Worm (Caenorhabditis elegans) whole organism, early embryonic: ENCODE results near the gene trh-1.

Experiments
- B0310.2 ChIP-seq: sonication (generic microtip); optimal IDR thresholded peaks from 2 replicates; lab custom pipeline; 2016; ENCODE audit warnings: mild to moderate bottlenecking, missing genetic modification characterization, missing compliant biosample characterization
- F13C5.2 ChIP-seq: sonication (generic microtip); optimal IDR thresholded peaks from 2 replicates; lab custom pipeline; 2017; ENCODE audit warnings: mild to moderate bottlenecking, missing genetic modification characterization, inconsistent platforms, missing compliant biosample characterization
- aly-1 ChIP-seq: sonication (generic microtip); optimal IDR thresholded peaks from 2 replicates; lab custom pipeline; 2016; ENCODE audit warnings: missing genetic modification characterization, missing compliant biosample characterization
- ama-1 ChIP-seq: fragments of 150-350 bp; optimal IDR thresholded peaks from 2 replicates; lab custom pipeline; 2014
- ceh-13 ChIP-seq: fragments of 200-800 bp; sonication (Bioruptor generic); optimal IDR thresholded peaks from 2 replicates; lab custom pipeline; 2018; ENCODE audit warnings: mild to moderate bottlenecking, missing genetic modification characterization, missing compliant biosample characterization
- ceh-36 ChIP-seq: sonication (generic microtip); optimal IDR thresholded peaks from 2 replicates; lab custom pipeline; 2016; ENCODE audit warnings: missing genetic modification characterization, inconsistent platforms, missing compliant biosample characterization
- ets-7 ChIP-seq: sonication (generic microtip); optimal IDR thresholded peaks from 2 replicates; lab custom pipeline; 2016; ENCODE audit warnings: missing genotype, missing genetic modification characterization, missing compliant biosample characterization
- flt-1 ChIP-seq: fragments of 200-800 bp; sonication (Bioruptor generic); IDR thresholded peaks from 2 replicates; pipeline ENCODE4 v1.3.6; 2022; ENCODE audit warnings: missing genetic modification characterization, missing compliant biosample characterization
- hmbx-1 ChIP-seq: sonication (generic microtip); optimal IDR thresholded peaks from 2 replicates; lab custom pipeline; 2016; ENCODE audit warnings: mild to moderate bottlenecking, missing genetic modification characterization, missing compliant biosample characterization
- hmg-4 ChIP-seq: fragments of 200-800 bp; sonication (Bioruptor generic); optimal IDR thresholded peaks from 2 replicates; lab custom pipeline; 2018; ENCODE audit warnings: mild to moderate bottlenecking, missing genetic modification characterization, missing compliant biosample characterization
- hnd-1 ChIP-seq: sonication (generic microtip); optimal IDR thresholded peaks from 2 replicates; lab custom pipeline; 2016; ENCODE audit warnings: missing genetic modification characterization, missing compliant biosample characterization
- pes-1 ChIP-seq: fragments of 200-800 bp; sonication (Bioruptor generic); IDR thresholded peaks from 2 replicates; pipeline ENCODE4 v1.3.6; 2022; ENCODE audit warnings: missing genetic modification reagents, missing genetic modification characterization, missing compliant biosample characterization
- scrt-1 ChIP-seq: fragments of 200-800 bp; sonication (Bioruptor generic); IDR thresholded peaks from 2 replicates; pipeline ENCODE4 v1.3.6; 2022; ENCODE audit warnings: missing genetic modification characterization, missing compliant biosample characterization
- sea-1 ChIP-seq: fragments of 200-800 bp; sonication (Bioruptor generic); conservative IDR thresholded peaks from 2 replicates; pipeline ENCODE4 v1.3.6; 2022; ENCODE audit warnings: missing genetic modification characterization, missing compliant biosample characterization
- tbx-11 ChIP-seq: fragments of 200-800 bp; sonication (Bioruptor generic); IDR thresholded peaks from 2 replicates; pipeline ENCODE4 v1.3.6; 2022; ENCODE audit warnings: missing genetic modification characterization, missing compliant biosample characterization
- tbx-37 ChIP-seq: fragments of 200-800 bp; sonication (Bioruptor generic); conservative IDR thresholded peaks from 2 replicates; pipeline ENCODE4 v1.3.6; 2022; ENCODE audit warnings: missing genetic modification reagents, missing genetic modification characterization, missing compliant biosample characterization
- tra-4 ChIP-seq: sonication (generic microtip); optimal IDR thresholded peaks from 2 replicates; lab custom pipeline; 2017; ENCODE audit warnings: missing genetic modification characterization, missing compliant biosample characterization

trh-1 gene

ce11 chrIV:17368292-17368691, at the start of gene trh-1:
trh-1 (plus strand) TSS chrIV:17368592.
- TF ChIP-seq scrt-1 (GFP tag; lab: Robert Waterston, UW) (no peak), B0310.2 (tag; lab: Kevin White, UChicago) (no peak), pes-1 (GFP tag; lab: Robert Waterston, UW) (no peak), hnd-1 (tag; lab: Kevin White, UChicago) (no peak), tbx-37 (GFP tag; lab: Robert Waterston, UW) (no peak), hmg-4 (no peak), ama-1 (lab: Kevin White, UChicago) (no peak), tra-4 (tag; lab: Kevin White, UChicago) (no peak), flt-1 (GFP tag; lab: Robert Waterston, UW) (no peak)

ce11 chrIV:17320445-17320844, 47.9 kb upstream of the trh-1 start, which contains the start of gene C49C3.4:
C49C3.4 (plus strand) TSS chrIV:17320795.
- TF ChIP-seq ceh-13 (GFP tag; lab: Kevin White, UChicago) = no peak
- TF ChIP-seq aly-1 (tag; lab: Kevin White, UChicago) = no peak
- TF ChIP-seq ama-1 (lab: Kevin White, UChicago) = no peak
- TF ChIP-seq hmg-4 = no peak
- no peak for TF ChIP-seq tbx-11 (GFP tag; lab: Robert Waterston, UW)
- TF ChIP-seq F13C5.2 (tag; lab: Kevin White, UChicago) = no peak
- no peak for TF ChIP-seq tbx-37 (GFP tag; lab: Robert Waterston, UW)
- no peak for TF ChIP-seq flt-1 (GFP tag; lab: Robert Waterston, UW)
- no peak for TF ChIP-seq ceh-36 (tag; lab: Kevin White, UChicago)
- no peak for TF ChIP-seq tra-4 (tag; lab: Kevin White, UChicago)
- TF ChIP-seq sea-1 (GFP tag; lab: Robert Waterston, UW) = no peak
- no peak for TF ChIP-seq ets-7 (tag; lab: Kevin White, UChicago)
- TF ChIP-seq B0310.2 (tag; lab: Kevin White, UChicago) = no peak
- TF ChIP-seq hmbx-1 = no peak
- TF ChIP-seq scrt-1 (GFP tag; lab: Robert Waterston, UW) = no peak

DNA sequence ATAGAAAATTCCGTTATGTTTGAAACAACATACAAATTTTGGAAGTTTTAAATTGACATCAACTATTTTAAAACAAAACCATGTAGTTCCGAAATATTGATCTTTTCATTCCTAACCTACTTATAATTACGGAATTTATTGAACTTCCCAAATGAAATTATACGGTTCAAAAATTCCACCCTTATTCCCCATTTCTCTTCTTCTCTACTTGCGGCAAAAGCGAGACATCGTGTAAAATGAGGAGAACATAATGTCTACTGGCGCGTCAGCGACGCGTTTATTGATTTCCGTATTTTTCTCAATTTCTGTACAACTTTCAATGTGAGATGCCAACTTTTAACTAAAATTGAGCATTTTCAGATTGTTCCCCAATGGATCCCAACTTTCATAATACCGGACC, 39.6 kb upstream of the trh-1 start, which contains the start of gene ceh-88:
TSS of gene ceh-88 (plus strand) at position 355 of the 400 bp plus-strand sequence.
- TF ChIP-seq tbx-11 (GFP tag; lab: Robert Waterston, UW) (no peak), hnd-1 (tag; lab: Kevin White, UChicago) (no peak), ceh-36 (tag; lab: Kevin White, UChicago) (no peak), sea-1 (GFP tag; lab: Robert Waterston, UW) (no peak), ets-7 (tag; lab: Kevin White, UChicago) (no peak), aly-1 (tag; lab: Kevin White, UChicago) (no peak), scrt-1 (GFP tag; lab: Robert Waterston, UW) (no peak), hmbx-1 (no peak), ceh-13 (GFP tag; lab: Kevin White, UChicago) (no peak), B0310.2 (tag; lab: Kevin White, UChicago) (no peak), tra-4 (tag; lab: Kevin White, UChicago) (no peak), F13C5.2 (tag; lab: Kevin White, UChicago) (no peak), hmg-4 (no peak), tbx-37 (GFP tag; lab: Robert Waterston, UW) (no peak), flt-1 (GFP tag; lab: Robert Waterston, UW) (no peak), pes-1 (GFP tag; lab: Robert Waterston, UW) (no peak), ama-1 (lab: Kevin White, UChicago) (no peak)

DNA sequence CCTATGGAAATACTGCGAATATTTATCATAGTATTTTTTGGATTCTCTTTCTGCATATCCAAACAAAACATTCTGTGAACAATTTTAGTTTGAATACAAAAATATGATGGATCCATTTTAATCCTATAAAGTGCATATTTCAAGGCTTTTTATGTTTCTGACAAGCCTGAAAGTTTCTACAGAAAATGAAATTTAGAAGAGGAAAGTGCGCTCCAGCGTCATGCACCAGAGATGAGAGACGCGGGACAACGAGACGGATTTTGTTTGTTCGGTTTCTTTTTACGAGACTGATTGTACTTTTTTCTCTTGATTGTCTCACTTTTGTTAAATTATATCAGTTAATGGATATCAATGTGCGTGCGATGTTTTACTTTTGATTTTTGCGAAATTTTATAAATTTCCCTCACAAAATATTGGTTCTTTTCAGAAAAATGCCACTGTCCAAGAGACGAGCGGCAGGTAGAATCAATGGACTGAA, 37.3 kb upstream of the trh-1 start, which contains the start of gene C49C3.6:
TSS of gene C49C3.6 (plus strand) at position 428 of the 478 bp plus-strand sequence.
- TF ChIP-seq ceh-36 (tag; lab: Kevin White, UChicago) (no peak), aly-1 (tag; lab: Kevin White, UChicago) (no peak), scrt-1 (GFP tag; lab: Robert Waterston, UW) (no peak), flt-1 (GFP tag; lab: Robert Waterston, UW) (no peak), ets-7 (tag; lab: Kevin White, UChicago) (no peak), F13C5.2 (tag; lab: Kevin White, UChicago) (no peak), tbx-37 (GFP tag; lab: Robert Waterston, UW) (no peak), sea-1 (GFP tag; lab: Robert Waterston, UW) (no peak), ceh-13 (GFP tag; lab: Kevin White, UChicago) (no peak), hmbx-1 (no peak), ama-1 (lab: Kevin White, UChicago) (no peak)

- TF ChIP-seq ama-1 (lab: Kevin White, UChicago) (no peak), scrt-1 (GFP tag; lab: Robert Waterston, UW) (no peak), F13C5.2 (tag; lab: Kevin White, UChicago) (no peak), tbx-37 (GFP tag; lab: Robert Waterston, UW) (no peak), tra-4 (tag; lab: Kevin White, UChicago) (no peak), ceh-36 (tag; lab: Kevin White, UChicago) (no peak), hmbx-1 (no peak), ceh-13 (GFP tag; lab: Kevin White, UChicago) (no peak), hmg-4 (no peak), aly-1 (tag; lab: Kevin White, UChicago) (no peak), hnd-1 (tag; lab: Kevin White, UChicago) (no peak), B0310.2 (tag; lab: Kevin White, UChicago) (no peak), sea-1 (GFP tag; lab: Robert Waterston, UW) (no peak), pes-1 (GFP tag; lab: Robert Waterston, UW) (no peak), ets-7 (tag; lab: Kevin White, UChicago) (no peak)
Measured at ce11 chrIV:17332261-17332660, 36.1 kb upstream of the trh-1 start, which contains the start of gene C49C3.7. C49C3.7 (plus strand) TSS chrIV:17332561.

DNA sequence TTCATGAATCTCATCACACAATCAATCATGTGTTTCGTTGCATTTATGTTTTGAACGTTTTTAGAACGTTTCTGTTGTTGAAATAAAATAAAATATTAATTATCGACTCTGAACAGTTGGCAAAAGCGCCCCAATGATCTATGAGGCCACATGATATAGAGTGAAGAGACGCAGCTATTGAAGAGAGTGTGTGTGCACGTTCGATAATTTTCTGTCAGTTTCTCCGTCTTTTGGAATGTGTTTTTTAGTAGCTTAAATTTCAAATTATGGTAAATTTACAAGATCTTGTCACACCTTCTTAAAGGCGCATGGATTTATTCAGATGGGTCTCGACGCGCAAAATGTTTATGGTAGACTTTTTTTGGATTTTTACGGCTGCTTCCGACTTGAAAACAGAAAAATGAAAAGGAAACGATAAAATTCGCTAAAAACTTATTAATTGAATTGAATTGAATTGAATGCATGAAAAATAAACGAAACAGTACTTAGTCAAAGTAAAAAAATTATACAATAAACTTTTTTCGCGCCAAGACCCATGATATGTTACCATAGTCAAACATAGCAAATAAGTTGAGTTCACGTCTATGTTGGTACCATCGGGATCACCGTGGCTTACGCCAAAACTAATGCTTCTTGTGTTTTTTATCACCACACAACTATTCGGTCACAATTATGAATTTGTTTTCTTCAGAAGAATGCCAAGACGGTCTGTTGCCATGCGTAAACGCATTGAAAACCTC, 34.7 kb upstream of the trh-1 start, which contains the start of gene C49C3.15:
TSS of gene C49C3.15 (plus strand) at position 690 of the 740 bp plus-strand sequence.
- TF ChIP-seq F13C5.2 (tag; lab: Kevin White, UChicago) (no peak), ceh-36 (tag; lab: Kevin White, UChicago) (no peak), tra-4 (tag; lab: Kevin White, UChicago) (no peak), tbx-37 (GFP tag; lab: Robert Waterston, UW) (no peak), tbx-11 (GFP tag; lab: Robert Waterston, UW) (no peak), sea-1 (GFP tag; lab: Robert Waterston, UW) (no peak), flt-1 (GFP tag; lab: Robert Waterston, UW) (no peak), hmg-4 (no peak), scrt-1 (GFP tag; lab: Robert Waterston, UW) (no peak)
